Worm (Caenorhabditis elegans): Measurements from ENCODE around the gene rde-4.
A peak's percentile ranks its signal among the peaks of the same experiment; 100 is the strongest.

The rde-4 gene

DNA sequence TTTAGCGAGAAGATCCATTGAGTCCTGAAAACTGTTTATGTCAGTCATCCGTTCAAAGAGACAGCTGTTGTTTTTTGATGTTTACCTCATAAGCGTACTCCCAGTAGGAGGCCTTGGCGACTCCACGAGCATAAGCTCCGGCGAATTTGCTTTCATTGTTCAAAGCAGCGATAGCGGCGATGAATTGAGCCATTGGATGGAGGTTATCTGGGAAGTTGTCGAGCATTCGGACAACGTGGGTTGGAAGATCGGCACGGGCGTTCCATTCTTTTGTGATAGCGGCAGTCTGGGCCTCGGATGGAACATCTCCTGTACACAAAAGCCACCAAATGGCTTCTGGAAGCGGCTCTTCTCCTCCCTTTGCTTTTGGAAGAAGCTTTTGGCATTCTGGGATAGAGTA, 2.6 kb downstream of the rde-4 start:
- TF ChIP-seq ama-1 (optimal IDR thresholded peaks at IDR 0.05) (peak; percentile 76), nhr-43 (tag; optimal IDR thresholded peaks at IDR 0.05; ENCODE audit: poor library complexity, severe bottlenecking) (peak; percentile 33), fkh-2 (tag; optimal IDR thresholded peaks at IDR 0.05) (no peak)

DNA sequence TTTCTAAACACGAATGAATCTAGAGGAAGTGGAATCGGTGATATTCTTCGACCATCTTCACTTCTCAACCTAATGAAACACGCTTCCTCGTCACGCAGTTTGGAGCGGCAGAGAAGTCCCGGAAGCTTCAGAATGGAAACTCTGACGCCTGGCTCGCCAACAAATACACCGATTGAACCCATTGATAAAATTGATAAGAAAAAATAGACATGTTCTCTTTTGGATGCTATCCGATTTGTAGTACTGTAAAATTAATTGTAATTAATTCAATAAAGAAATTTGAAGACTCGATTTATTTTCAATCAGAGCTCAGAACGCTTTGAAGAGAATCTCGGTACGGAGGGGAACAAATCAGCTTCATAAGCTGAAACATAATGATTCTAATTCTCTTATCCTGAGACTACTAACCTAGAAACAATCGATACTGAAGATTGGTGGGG, 3.9 kb downstream of the rde-4 start:
- TF ChIP-seq fos-1 (tag; optimal IDR thresholded peaks at IDR 0.05) (peak; percentile 38), jun-1 (tag; optimal IDR thresholded peaks at IDR 0.05) (peak; percentile 79), aly-2 (tag; optimal IDR thresholded peaks at IDR 0.05) (peak; percentile 77), ama-1 (optimal IDR thresholded peaks at IDR 0.05) (peak; percentile 97), pha-4 (tag; optimal IDR thresholded peaks at IDR 0.05) (peak; percentile 35), lsy-12 (tag; optimal IDR thresholded peaks at IDR 0.05) (peak; percentile 78), ceh-82 (tag; optimal IDR thresholded peaks at IDR 0.05) (peak; percentile 46), fkh-2 (tag; optimal IDR thresholded peaks at IDR 0.05) (no peak), tbx-2 (tag; optimal IDR thresholded peaks at IDR 0.05) (peak; percentile 13), nhr-23 (tag; optimal IDR thresholded peaks at IDR 0.05) (peak; percentile 15), fkh-10 (GFP tag; optimal IDR thresholded peaks at IDR 0.05) (no peak), nhr-237 (tag; optimal IDR thresholded peaks at IDR 0.05) (no peak), nhr-67 (tag; optimal IDR thresholded peaks at IDR 0.05) (no peak), nhr-77 (tag; optimal IDR thresholded peaks at IDR 0.05) (no peak), elt-2 (tag; optimal IDR thresholded peaks at IDR 0.05) (peak; percentile 74), eor-1 (tag; optimal IDR thresholded peaks at IDR 0.05) (no peak), nhr-43 (tag; optimal IDR thresholded peaks at IDR 0.05; ENCODE audit: poor library complexity, severe bottlenecking) (peak; percentile 75), ceh-16 (tag; optimal IDR thresholded peaks at IDR 0.05) (no peak)

DNA sequence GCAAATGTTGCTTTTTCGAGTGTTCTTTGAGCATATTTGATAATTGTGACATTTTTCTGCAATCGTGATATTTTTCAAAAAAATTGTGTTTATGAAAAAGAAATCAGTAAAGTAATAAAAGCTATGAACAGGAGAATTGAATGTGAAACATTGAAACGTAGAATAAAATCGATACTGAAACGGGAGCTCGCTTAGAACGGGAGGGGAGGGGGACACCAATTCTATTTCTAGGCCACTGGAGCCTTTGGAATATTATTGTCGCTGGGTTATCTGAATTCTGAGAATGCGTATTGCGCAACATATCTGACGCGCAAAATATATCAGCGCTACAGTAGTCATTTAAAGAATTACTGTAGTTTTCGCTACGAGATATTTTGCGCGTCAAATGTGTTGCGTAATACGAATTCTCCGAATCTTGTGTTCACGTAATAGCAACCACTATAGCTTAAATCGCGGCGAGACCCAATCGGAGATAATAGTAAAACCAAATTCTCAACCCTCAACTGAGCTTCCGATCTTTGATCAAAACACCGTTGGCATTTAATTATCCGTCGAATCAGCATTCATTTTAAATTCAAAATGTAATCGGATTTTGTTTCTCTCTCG, 6.5 kb downstream of the rde-4 start, which contains the start of the genes blos-1 and best-18:
blos-1 (minus strand) TSS at position 58 of the 606 bp plus-strand sequence.
best-18 (plus strand) TSS at position 508 of the 606 bp plus-strand sequence.
- TF ChIP-seq fkh-2 (tag; optimal IDR thresholded peaks at IDR 0.05) (no peak), nhr-11 (tag; optimal IDR thresholded peaks at IDR 0.05) (no peak), R02D3.7 (tag; optimal IDR thresholded peaks at IDR 0.05) (no peak), nhr-76 (tag; optimal IDR thresholded peaks at IDR 0.05) (no peak), nhr-25 (tag; optimal IDR thresholded peaks at IDR 0.05) (no peak), ztf-4 (tag; optimal IDR thresholded peaks at IDR 0.05) (no peak), mml-1 (tag; optimal IDR thresholded peaks at IDR 0.05) (no peak), ztf-11 (tag; optimal IDR thresholded peaks at IDR 0.05) (no peak), pha-4 (tag; optimal IDR thresholded peaks at IDR 0.05) (peak; percentile 8), pqm-1 (tag; optimal IDR thresholded peaks at IDR 0.05) (no peak), daf-12 (tag; optimal IDR thresholded peaks at IDR 0.05) (no peak), elt-2 (tag; optimal IDR thresholded peaks at IDR 0.05) (peak; percentile 13)

DNA sequence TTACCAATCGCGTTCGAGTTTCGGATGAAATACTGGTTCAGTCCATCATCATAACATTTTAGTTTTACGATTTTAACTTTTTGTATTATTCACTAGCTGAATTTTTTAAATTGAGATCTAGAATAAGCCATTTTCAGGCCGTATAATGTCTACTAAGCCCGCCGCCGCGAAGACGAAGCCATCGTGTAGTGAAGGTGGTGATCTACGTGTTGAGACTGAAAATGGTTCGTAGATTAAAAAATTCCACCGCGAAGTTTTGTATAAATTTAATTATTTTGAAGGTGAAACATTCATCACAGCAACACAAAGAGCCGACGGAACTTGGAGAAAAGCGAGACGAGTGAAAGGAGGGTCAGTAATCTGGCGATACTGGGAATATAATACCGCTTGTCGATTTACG, 8.7 kb downstream of the rde-4 start, which contains the start of gene T20G5.9:
T20G5.9 (plus strand) TSS at position 138 of the 400 bp plus-strand sequence.
- TF ChIP-seq mml-1 (tag; optimal IDR thresholded peaks at IDR 0.05) = no peak
- TF ChIP-seq egl-27 (tag; optimal IDR thresholded peaks at IDR 0.05) = no peak
- TF ChIP-seq hmg-11 (tag; optimal IDR thresholded peaks at IDR 0.05) = peak; percentile 8
- TF ChIP-seq ama-1 (optimal IDR thresholded peaks at IDR 0.05) = peak; percentile 33
- TF ChIP-seq ztf-11 (tag; optimal IDR thresholded peaks at IDR 0.05) = no peak
- TF ChIP-seq aly-2 (tag; optimal IDR thresholded peaks at IDR 0.05) = peak; percentile 69

DNA sequence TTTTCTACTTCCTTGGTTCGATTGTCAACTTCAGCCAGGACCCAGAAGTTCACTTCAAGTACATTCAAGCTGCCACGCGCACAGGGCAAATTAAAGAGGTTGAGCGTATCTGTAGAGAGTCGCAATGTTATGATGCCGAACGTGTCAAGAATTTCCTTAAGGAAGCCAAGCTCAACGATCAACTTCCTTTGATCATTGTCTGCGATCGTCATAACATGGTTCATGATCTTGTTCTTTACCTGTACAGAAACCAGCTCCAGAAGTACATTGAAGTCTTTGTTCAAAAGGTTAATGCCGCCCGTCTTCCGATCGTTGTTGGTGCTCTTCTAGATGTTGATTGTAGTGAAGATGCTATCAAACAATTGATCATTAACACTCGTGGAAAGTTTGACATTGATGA, 12.1 kb downstream of the rde-4 start:
- TF ChIP-seq ztf-11 (tag; optimal IDR thresholded peaks at IDR 0.05) = no peak

DNA sequence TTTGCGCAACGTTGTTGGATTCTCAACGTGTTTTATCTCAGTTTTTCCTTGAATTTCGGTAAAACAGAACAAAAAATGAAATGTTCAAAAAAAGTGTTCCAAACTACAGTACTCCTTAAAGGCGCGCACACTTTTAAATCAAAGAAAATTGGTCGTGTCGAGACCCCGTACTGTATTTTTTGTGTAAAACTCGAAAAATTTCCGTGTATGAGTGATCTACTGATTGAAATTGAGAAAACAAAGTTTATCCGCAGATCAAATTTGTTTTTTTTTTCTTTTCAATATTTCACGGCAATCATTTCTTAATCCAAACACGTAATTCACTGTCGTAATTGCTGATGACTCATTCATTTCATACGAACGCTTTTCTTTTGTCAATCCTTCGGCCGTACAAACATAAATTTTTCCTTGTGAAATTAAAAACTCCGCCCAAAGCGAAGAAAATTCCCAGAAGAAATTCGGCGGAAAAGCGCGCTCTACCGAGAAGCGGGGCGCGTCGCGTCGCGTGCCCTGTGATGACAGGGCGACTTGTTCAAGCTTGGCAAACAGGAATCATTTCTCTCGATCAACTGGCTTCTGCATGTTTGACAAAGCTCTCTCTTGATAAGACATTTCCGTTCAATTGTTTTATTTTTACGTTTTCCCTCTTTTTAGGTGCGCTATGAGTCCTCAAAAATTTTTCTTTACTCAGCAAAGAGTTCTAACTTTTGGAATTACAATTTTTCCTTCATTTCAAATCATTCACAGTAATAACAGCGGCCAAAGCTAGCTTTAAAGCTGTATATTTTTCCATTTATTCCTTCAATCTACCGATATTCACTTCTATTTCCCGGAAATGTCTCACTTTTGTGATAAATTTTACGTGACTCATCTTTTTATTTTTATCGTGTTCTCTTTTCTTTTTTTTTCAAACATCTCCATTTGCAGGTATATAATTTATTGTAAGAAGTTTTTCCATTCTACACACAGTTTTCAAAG, 15.3 kb downstream of the rde-4 start, which contains the start of gene chc-1:
chc-1 (plus strand) TSS at position 928 of the 978 bp plus-strand sequence.
- TF ChIP-seq egl-5 (tag; optimal IDR thresholded peaks at IDR 0.05) (no peak), lin-15B (tag; optimal IDR thresholded peaks at IDR 0.05) (peak; percentile 70), ztf-4 (tag; optimal IDR thresholded peaks at IDR 0.05) (no peak), mml-1 (tag; optimal IDR thresholded peaks at IDR 0.05) (no peak), lsy-12 (tag; optimal IDR thresholded peaks at IDR 0.05) (no peak), ama-1 (optimal IDR thresholded peaks at IDR 0.05) (peak; percentile 23), tbx-2 (tag; optimal IDR thresholded peaks at IDR 0.05) (no peak), ceh-82 (tag; optimal IDR thresholded peaks at IDR 0.05) (no peak), nhr-28 (tag; optimal IDR thresholded peaks at IDR 0.05) (no peak), jun-1 (tag; optimal IDR thresholded peaks at IDR 0.05) (peak; percentile 17), fkh-10 (GFP tag; optimal IDR thresholded peaks at IDR 0.05) (no peak), daf-12 (tag; optimal IDR thresholded peaks at IDR 0.05) (no peak), ztf-11 (tag; optimal IDR thresholded peaks at IDR 0.05) (no peak), lin-39 (tag; optimal IDR thresholded peaks at IDR 0.05) (peak; percentile 31), elt-2 (tag; optimal IDR thresholded peaks at IDR 0.05) (peak; percentile 44), elt-3 (tag; optimal IDR thresholded peaks at IDR 0.05) (no peak), R02D3.7 (tag; optimal IDR thresholded peaks at IDR 0.05) (no peak), ceh-16 (tag; optimal IDR thresholded peaks at IDR 0.05) (no peak), fkh-2 (tag; optimal IDR thresholded peaks at IDR 0.05) (no peak), eor-1 (tag; optimal IDR thresholded peaks at IDR 0.05) (no peak), snpc-4 (tag; optimal IDR thresholded peaks at IDR 0.05) (no peak), nhr-77 (tag; optimal IDR thresholded peaks at IDR 0.05) (no peak), nhr-23 (tag; optimal IDR thresholded peaks at IDR 0.05) (no peak), skn-1 (tag; optimal IDR thresholded peaks at IDR 0.05) (peak; percentile 18), pha-4 (tag; optimal IDR thresholded peaks at IDR 0.05) (peak; percentile 34), nhr-67 (tag; optimal IDR thresholded peaks at IDR 0.05) (no peak)

Data from whole organism, L3 larva.